Worm (Caenorhabditis elegans) whole organism, early embryonic: ENCODE results near the gene tap-1.

Experiments used
- F13C5.2 ChIP-seq: sonication (generic microtip); optimal IDR thresholded peaks from 2 replicates; lab custom pipeline; 2017; ENCODE audit warnings: mild to moderate bottlenecking, missing genetic modification characterization, inconsistent platforms, missing compliant biosample characterization
- aly-1 ChIP-seq: sonication (generic microtip); optimal IDR thresholded peaks from 2 replicates; lab custom pipeline; 2016; ENCODE audit warnings: missing genetic modification characterization, missing compliant biosample characterization
- ama-1 ChIP-seq: fragments of 150-350 bp; optimal IDR thresholded peaks from 2 replicates; lab custom pipeline; 2014
- ceh-13 ChIP-seq: fragments of 200-800 bp; sonication (Bioruptor generic); optimal IDR thresholded peaks from 2 replicates; lab custom pipeline; 2018; ENCODE audit warnings: mild to moderate bottlenecking, missing genetic modification characterization, missing compliant biosample characterization
- ceh-36 ChIP-seq: sonication (generic microtip); optimal IDR thresholded peaks from 2 replicates; lab custom pipeline; 2016; ENCODE audit warnings: missing genetic modification characterization, inconsistent platforms, missing compliant biosample characterization
- ets-7 ChIP-seq: sonication (generic microtip); optimal IDR thresholded peaks from 2 replicates; lab custom pipeline; 2016; ENCODE audit warnings: missing genotype, missing genetic modification characterization, missing compliant biosample characterization
- flt-1 ChIP-seq: fragments of 200-800 bp; sonication (Bioruptor generic); IDR thresholded peaks from 2 replicates; pipeline ENCODE4 v1.3.6; 2022; ENCODE audit warnings: missing genetic modification characterization, missing compliant biosample characterization
- hmbx-1 ChIP-seq: sonication (generic microtip); optimal IDR thresholded peaks from 2 replicates; lab custom pipeline; 2016; ENCODE audit warnings: mild to moderate bottlenecking, missing genetic modification characterization, missing compliant biosample characterization
- hnd-1 ChIP-seq: sonication (generic microtip); optimal IDR thresholded peaks from 2 replicates; lab custom pipeline; 2016; ENCODE audit warnings: missing genetic modification characterization, missing compliant biosample characterization
- pes-1 ChIP-seq: fragments of 200-800 bp; sonication (Bioruptor generic); IDR thresholded peaks from 2 replicates; pipeline ENCODE4 v1.3.6; 2022; ENCODE audit warnings: missing genetic modification reagents, missing genetic modification characterization, missing compliant biosample characterization
- scrt-1 ChIP-seq: fragments of 200-800 bp; sonication (Bioruptor generic); IDR thresholded peaks from 2 replicates; pipeline ENCODE4 v1.3.6; 2022; ENCODE audit warnings: missing genetic modification characterization, missing compliant biosample characterization
- tbx-11 ChIP-seq: fragments of 200-800 bp; sonication (Bioruptor generic); IDR thresholded peaks from 2 replicates; pipeline ENCODE4 v1.3.6; 2022; ENCODE audit warnings: missing genetic modification characterization, missing compliant biosample characterization
- tbx-37 ChIP-seq: fragments of 200-800 bp; sonication (Bioruptor generic); conservative IDR thresholded peaks from 2 replicates; pipeline ENCODE4 v1.3.6; 2022; ENCODE audit warnings: missing genetic modification reagents, missing genetic modification characterization, missing compliant biosample characterization

ce11 chrX:14543224-14543623 is 46.2 kb upstream of the tap-1 start, which contains the start of gene T24C2.3:
- TF ChIP-seq ets-7 (tag; lab: Kevin White, UChicago) (no peak), tbx-37 (GFP tag; lab: Robert Waterston, UW) (no peak), scrt-1 (GFP tag; lab: Robert Waterston, UW) (no peak), ceh-13 (GFP tag; lab: Kevin White, UChicago) (no peak), ama-1 (no peak), tbx-11 (GFP tag; lab: Robert Waterston, UW) (no peak), hmbx-1 (tag; lab: Kevin White, UChicago) (no peak), hnd-1 (tag; lab: Kevin White, UChicago) (no peak), pes-1 (no peak), aly-1 (tag; lab: Kevin White, UChicago) (no peak), flt-1 (GFP tag; lab: Robert Waterston, UW) (no peak), F13C5.2 (tag; lab: Kevin White, UChicago) (no peak), ceh-36 (tag; lab: Kevin White, UChicago) (no peak)
